Fruit fly (Drosophila melanogaster): ENCODE data around the gene CG12725.

The CG12725 gene

DNA sequence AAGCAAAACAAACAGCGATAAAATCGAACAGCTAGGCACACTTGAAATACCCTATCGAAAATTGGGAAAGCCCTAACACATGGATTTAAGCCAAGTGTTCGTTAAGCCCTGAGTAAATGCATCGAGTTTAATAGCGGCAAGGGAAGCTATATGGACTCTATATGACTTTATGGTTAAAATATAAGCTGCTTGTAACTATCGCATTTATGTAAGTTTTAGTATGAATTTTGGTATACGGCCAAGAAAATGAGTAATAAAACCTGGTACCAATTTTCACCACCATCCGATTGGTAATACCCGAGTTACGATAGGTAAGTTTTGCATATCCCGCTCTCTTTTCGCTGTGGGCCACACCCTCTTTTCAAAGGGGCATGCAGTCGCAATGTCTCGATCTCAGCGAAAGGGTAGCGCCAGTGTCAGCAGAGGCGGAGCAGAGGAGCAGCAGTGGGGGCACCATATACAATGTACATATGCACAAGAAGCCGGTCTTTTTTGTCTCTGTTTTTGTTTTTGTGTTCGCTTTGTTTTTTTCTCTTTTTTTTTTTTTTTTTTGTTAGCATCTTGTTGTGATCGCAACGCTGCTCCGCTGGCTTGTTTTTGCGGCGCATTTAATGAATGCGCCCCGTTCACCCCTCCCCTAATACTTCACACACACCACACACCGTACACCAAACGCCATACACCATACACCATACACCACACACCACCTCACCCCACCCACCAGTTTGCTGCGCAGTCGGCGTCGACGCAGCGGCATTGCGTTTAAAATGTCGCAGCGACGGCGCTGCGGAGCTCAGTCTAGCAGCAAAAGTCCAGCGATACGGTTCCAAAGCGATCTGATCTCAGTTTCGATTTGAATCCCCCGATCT is 1.5 kb upstream of the CG12725 start, which contains the start of gene GstT4 (continued):
- TF ChIP-seq CG17359 (tag; optimal IDR thresholded peaks at IDR 0.05), result peak; percentile 21
- 0 out of 2 replicates have a peak, but pooled peaks have one; percentile 14 for TF ChIP-seq Bgb (GFP tag; IDR thresholded peaks at IDR 0.05; ENCODE audit: partially characterized antibody)
- peak; percentile 29 for TF ChIP-seq odd (GFP tag; optimal IDR thresholded peaks at IDR 0.05)
- peak; percentile 33 for TF ChIP-seq CG34376 (GFP tag; optimal IDR thresholded peaks at IDR 0.05)
- TF ChIP-seq zfh1 (GFP tag; IDR thresholded peaks at IDR 0.05), result peak; percentile 60; the same call in 2 of the 3 replicates
- TF ChIP-seq CG7987 (GFP tag; optimal IDR thresholded peaks at IDR 0.05), result no peak
- peak; percentile 36 for TF ChIP-seq Dip3 (GFP tag; optimal IDR thresholded peaks at IDR 0.05)
- TF ChIP-seq CG8290 (GFP tag; optimal IDR thresholded peaks at IDR 0.05), result no peak
- peak in 1 of 2 experiments; percentile 19 for TF ChIP-seq CG8290 (tag; optimal IDR thresholded peaks at IDR 0.05)
- TF ChIP-seq Oli (tag; optimal IDR thresholded peaks at IDR 0.05), result peak; percentile 54
- TF ChIP-seq Blimp-1 (GFP tag; optimal IDR thresholded peaks at IDR 0.05), result no peak
- no peak for TF ChIP-seq CG10543 (GFP tag; optimal IDR thresholded peaks at IDR 0.05)
- TF ChIP-seq nerfin-1 (tag; optimal IDR thresholded peaks at IDR 0.05), result peak; percentile 12
- peak; percentile 62 for TF ChIP-seq dmrt99B (tag; optimal IDR thresholded peaks at IDR 0.05)
- peak; percentile 1 for TF ChIP-seq CG6813 (GFP tag; optimal IDR thresholded peaks at IDR 0.05)
- no peak for TF ChIP-seq D19B (GFP tag; optimal IDR thresholded peaks at IDR 0.05)
- no peak for TF ChIP-seq hkb (optimal IDR thresholded peaks at IDR 0.05)
- TF ChIP-seq hkb (GFP tag; IDR thresholded peaks at IDR 0.05), result peak; percentile 73
- TF ChIP-seq tio (GFP tag; optimal IDR thresholded peaks at IDR 0.05), result peak; percentile 66
- TF ChIP-seq CG7372 (GFP tag; IDR thresholded peaks at IDR 0.05), result 0 out of 2 replicates have a peak, but pooled peaks have one; percentile 8
- TF ChIP-seq pan (optimal IDR thresholded peaks at IDR 0.05), result no peak
- peak in 1 of 2 experiments; percentile 35 for TF ChIP-seq pan (GFP tag; optimal IDR thresholded peaks at IDR 0.05 in 1 of 2, IDR thresholded peaks at IDR 0.05 in 1 of 2)
- peak; percentile 80 for TF ChIP-seq CG2120 (GFP tag; optimal IDR thresholded peaks at IDR 0.05)
- no peak for TF ChIP-seq CG2116 (GFP tag; optimal IDR thresholded peaks at IDR 0.05)
- TF ChIP-seq bcd (GFP tag; optimal IDR thresholded peaks at IDR 0.05), result peak; percentile 39
- TF ChIP-seq dm (GFP tag; optimal IDR thresholded peaks at IDR 0.05), result peak; percentile 37
- peak; percentile 39 for TF ChIP-seq CG3065 (GFP tag; optimal IDR thresholded peaks at IDR 0.05)
- 0 out of 3 replicates have a peak, but pooled peaks have one; percentile 26 for TF ChIP-seq CG11560 (tag; IDR thresholded peaks at IDR 0.05)
- peak; percentile 48 for TF ChIP-seq CG13424 (tag; optimal IDR thresholded peaks at IDR 0.05)
- TF ChIP-seq NC2α (GFP tag; optimal IDR thresholded peaks at IDR 0.05), result peak; percentile 6
- no peak for TF ChIP-seq CG1647 (GFP tag; optimal IDR thresholded peaks at IDR 0.05)
- TF ChIP-seq HLH4C (GFP tag; IDR thresholded peaks at IDR 0.05; ENCODE audit: partially characterized antibody), result no peak
- no peak for TF ChIP-seq sens-2 (GFP tag; IDR thresholded peaks at IDR 0.05)
- TF ChIP-seq Rx (GFP tag; IDR thresholded peaks at IDR 0.05), result 0 out of 2 replicates have a peak, but pooled peaks have one; percentile 2
- TF ChIP-seq CG3281 (GFP tag; optimal IDR thresholded peaks at IDR 0.05), result peak; percentile 1
- TF ChIP-seq lbe (GFP tag; optimal IDR thresholded peaks at IDR 0.05), result peak; percentile 81
- TF ChIP-seq CG9932 (GFP tag; IDR thresholded peaks at IDR 0.05), result peak; percentile 76
- TF ChIP-seq cg (GFP tag; optimal IDR thresholded peaks at IDR 0.05), result peak; percentile 19
- peak; percentile 20 for TF ChIP-seq chn (GFP tag; optimal IDR thresholded peaks at IDR 0.05)
- TF ChIP-seq nom (GFP tag; optimal IDR thresholded peaks at IDR 0.05), result peak; percentile 99
- TF ChIP-seq tx (GFP tag; optimal IDR thresholded peaks at IDR 0.05), result peak; percentile 45
- TF ChIP-seq CG30431 (GFP tag; optimal IDR thresholded peaks at IDR 0.05), result peak; percentile 3
- TF ChIP-seq HmgZ (tag; optimal IDR thresholded peaks at IDR 0.05), result no peak
- peak; percentile 7 for TF ChIP-seq Atf3 (GFP tag; optimal IDR thresholded peaks at IDR 0.05)
- peak; percentile 11 for TF ChIP-seq her (GFP tag; optimal IDR thresholded peaks at IDR 0.05)
- TF ChIP-seq H15 (GFP tag; IDR thresholded peaks at IDR 0.05), result peak; percentile 44; the same call in 1 of the 3 replicates
- TF ChIP-seq Fer1 (GFP tag; optimal IDR thresholded peaks at IDR 0.05), result no peak
- no peak for TF ChIP-seq CG6791 (GFP tag; IDR thresholded peaks at IDR 0.05; ENCODE audit: partially characterized antibody)
- TF ChIP-seq Six4 (GFP tag; optimal IDR thresholded peaks at IDR 0.05), result no peak
